Worm (Caenorhabditis elegans) whole organism, L3 larva: Measurements from ENCODE around the gene T04C9.3.
A peak's percentile ranks its signal among the peaks of the same experiment; 100 is the strongest.

ENCODE experiments used
- ama-1 ChIP-seq: fragments of 150-350 bp; optimal IDR thresholded peaks from 2 replicates; lab custom pipeline; 2018
- ceh-82 ChIP-seq: fragments of 150-350 bp; optimal IDR thresholded peaks from 2 replicates; lab custom pipeline; 2014; ENCODE audit warnings: missing biosample characterization, missing genetic modification characterization
- ceh-9 ChIP-seq: sonication (generic microtip); optimal IDR thresholded peaks from 2 replicates; lab custom pipeline; 2018; ENCODE audit warnings: missing biosample characterization, missing genetic modification characterization
- elt-1 ChIP-seq: fragments of 150-350 bp; optimal IDR thresholded peaks from 2 replicates; lab custom pipeline; 2014; ENCODE audit warnings: missing biosample characterization, missing genetic modification characterization
- elt-2 ChIP-seq: sonication (generic microtip); optimal IDR thresholded peaks from 2 replicates; lab custom pipeline; 2016; ENCODE audit warnings: missing genetic modification reagents, mild to moderate bottlenecking, missing genetic modification characterization, missing compliant biosample characterization
- elt-3 ChIP-seq, 3 experiments: fragments of 150-350 bp in 1 of 3; sonication (generic microtip) in 2 of 3; optimal IDR thresholded peaks; 2 replicates in 2 of 3; 4 replicates in 1 of 3; lab custom pipeline; 2014 to 2017; ENCODE audit warnings: missing biosample characterization in 3 of 3, missing genetic modification characterization in 3 of 3
- hmg-11 ChIP-seq: sonication (generic microtip); optimal IDR thresholded peaks from 2 replicates; lab custom pipeline; 2016; ENCODE audit warnings: missing genetic modification characterization, missing compliant biosample characterization
- lin-39 ChIP-seq: fragments of 150-350 bp; optimal IDR thresholded peaks from 2 replicates; lab custom pipeline; 2018; ENCODE audit warnings: missing biosample characterization, missing genetic modification reagents, missing genetic modification characterization
- nfya-1 ChIP-seq: sonication (generic microtip); optimal IDR thresholded peaks from 2 replicates; lab custom pipeline; 2017; ENCODE audit warnings: missing genetic modification characterization, mild to moderate bottlenecking, missing compliant biosample characterization, antibody characterized with exemption, moderate library complexity; ENCODE audit not compliant: insufficient read depth
- nhr-12 ChIP-seq: fragments of 150-350 bp; optimal IDR thresholded peaks from 2 replicates; lab custom pipeline; 2014; ENCODE audit warnings: missing biosample characterization, missing genetic modification characterization
- nhr-237 ChIP-seq: fragments of 150-350 bp; optimal IDR thresholded peaks from 2 replicates; lab custom pipeline; 2014; ENCODE audit warnings: missing biosample characterization, missing genetic modification characterization
- ztf-4 ChIP-seq: fragments of 150-350 bp; optimal IDR thresholded peaks from 2 replicates; lab custom pipeline; 2014; ENCODE audit warnings: missing biosample characterization, missing genetic modification characterization

DNA sequence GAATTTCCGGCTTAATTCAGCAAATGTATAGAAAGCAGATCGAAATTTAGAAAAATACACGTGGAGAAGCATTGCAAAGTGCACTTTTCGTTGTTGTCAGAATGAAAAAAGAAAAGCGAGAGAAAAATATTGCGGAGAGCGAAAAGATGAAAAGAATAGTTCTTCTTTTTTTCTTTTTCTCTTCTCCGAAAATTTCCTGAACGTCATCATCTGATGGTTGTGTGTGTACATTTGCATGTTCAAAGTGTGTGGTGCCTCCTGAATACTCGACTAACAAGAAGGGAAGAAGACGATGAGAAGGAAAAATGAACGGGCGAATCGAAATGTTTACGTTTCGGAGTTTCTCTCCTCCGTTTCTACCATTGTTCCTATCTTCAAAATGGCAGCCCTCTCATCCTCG lies 4.7 kb downstream of the T04C9.3 start:
- TF ChIP-seq ztf-4 (tag; lab: Kevin White, UChicago): no peak
- TF ChIP-seq elt-1 (tag; lab: Kevin White, UChicago): no peak
- TF ChIP-seq ceh-9 (tag; lab: Kevin White, UChicago): no peak
- no peak for TF ChIP-seq nhr-12 (tag; lab: Kevin White, UChicago)
- TF ChIP-seq elt-3 (tag; optimal IDR thresholded peaks at IDR 0.05; lab: Kevin White, UChicago): no peak
- no peak for TF ChIP-seq ama-1 (lab: Kevin White, UChicago)
- TF ChIP-seq hmg-11 (tag; lab: Kevin White, UChicago): no peak
- peak; percentile 21 for TF ChIP-seq nfya-1
- TF ChIP-seq elt-2: no peak
- no peak for TF ChIP-seq ceh-82
- TF ChIP-seq nhr-237 (tag; lab: Kevin White, UChicago): no peak
- no peak for TF ChIP-seq lin-39
